Worm (Caenorhabditis elegans): ENCODE measurements around the gene C50C3.12.

ce11 chrIII:8199060-8199459, 22.7 kb downstream of the C50C3.12 start:
- TF ChIP-seq sox-4 (tag; optimal IDR thresholded peaks at IDR 0.05) (no peak), ets-4 (tag; optimal IDR thresholded peaks at IDR 0.05) (no peak), rnt-1 (tag; optimal IDR thresholded peaks at IDR 0.05) (no peak), elt-2 (tag; optimal IDR thresholded peaks at IDR 0.05) (no peak), mec-3 (tag; optimal IDR thresholded peaks at IDR 0.05; ENCODE audit: borderline replicate concordance) (no peak)

Measured in whole organism, late embryonic.